Fruit fly (Drosophila melanogaster) whole organism, adult: Measurements from ENCODE around the gene Sgsh.

Experiments
- CG11617 ChIP-seq: fragments of 200-800 bp; sonication (Bioruptor generic); optimal IDR thresholded peaks from 2 replicates; lab custom pipeline; 2017; ENCODE audit warnings: mild to moderate bottlenecking, missing biosample characterization, missing genetic modification reagents, missing genetic modification characterization
- CG12768 ChIP-seq: fragments of 200-800 bp; sonication (Bioruptor generic); optimal IDR thresholded peaks from 2 replicates; lab custom pipeline; 2017; ENCODE audit warnings: missing biosample characterization, missing genetic modification characterization, mild to moderate bottlenecking, moderate library complexity, missing genetic modification reagents
- CG14711 ChIP-seq: fragments of 200-800 bp; sonication (Bioruptor generic); optimal IDR thresholded peaks from 2 replicates; lab custom pipeline; 2018; ENCODE audit warnings: missing biosample characterization, mild to moderate bottlenecking, missing genetic modification characterization, moderate library complexity
- CG1620 ChIP-seq: fragments of 200-800 bp; sonication (Bioruptor generic); optimal IDR thresholded peaks from 2 replicates; lab custom pipeline; 2016; ENCODE audit warnings: missing biosample characterization, missing genetic modification characterization
- CG33017 ChIP-seq: fragments of 200-800 bp; sonication (Bioruptor generic); optimal IDR thresholded peaks from 2 replicates; lab custom pipeline; 2018; ENCODE audit warnings: missing biosample characterization, mild to moderate bottlenecking, missing genetic modification characterization, moderate library complexity
- Crg-1 ChIP-seq: fragments of 200-800 bp; sonication (Bioruptor generic); optimal IDR thresholded peaks from 2 replicates; lab custom pipeline; 2016; ENCODE audit warnings: missing biosample characterization, missing genetic modification characterization
- Hr96 ChIP-seq: fragments of 200-800 bp; sonication (Bioruptor generic); optimal IDR thresholded peaks from 2 replicates; lab custom pipeline; 2016; ENCODE audit warnings: missing biosample characterization, missing genetic modification characterization
- cic ChIP-seq: fragments of 200-800 bp; sonication (Bioruptor generic); optimal IDR thresholded peaks from 2 replicates; lab custom pipeline; 2017; ENCODE audit warnings: missing biosample characterization, mild to moderate bottlenecking, missing genetic modification characterization, moderate library complexity
- cnc ChIP-seq, 2 experiments: fragments of >200 bp; optimal IDR thresholded peaks; 2 replicates each; lab custom pipeline; 2017
- kay ChIP-seq: fragments of 200-800 bp; sonication (Bioruptor generic); peaks from one replicate; lab custom pipeline; 2016; ENCODE audit warnings: missing biosample characterization, missing genetic modification characterization, borderline replicate concordance
- ovo ChIP-seq: fragments of 200-800 bp; sonication (Bioruptor generic); optimal IDR thresholded peaks from 2 replicates; lab custom pipeline; 2016; ENCODE audit warnings: missing biosample characterization, missing genetic modification characterization
- toe ChIP-seq: fragments of 200-800 bp; sonication (Bioruptor generic); optimal IDR thresholded peaks from 2 replicates; lab custom pipeline; 2016; ENCODE audit warnings: missing biosample characterization, missing genetic modification characterization

- TF ChIP-seq kay (GFP tag; lab: Kevin White, UChicago) (no peak), CG11617 (GFP tag; lab: Kevin White, UChicago) (no peak), ovo (GFP tag; lab: Kevin White, UChicago) (no peak), cic (GFP tag; lab: Kevin White, UChicago) (no peak), toe (GFP tag; lab: Kevin White, UChicago) (no peak), CG1620 (GFP tag; lab: Kevin White, UChicago) (no peak), CG12768 (GFP tag; lab: Kevin White, UChicago) (no peak), cnc (optimal IDR thresholded peaks at IDR 0.05; lab: Kevin White, UChicago) (no peak), Crg-1 (GFP tag; lab: Kevin White, UChicago) (no peak), CG33017 (tag; lab: Kevin White, UChicago) (peak; percentile 52), Hr96 (GFP tag; lab: Kevin White, UChicago) (no peak), CG14711 (tag; lab: Kevin White, UChicago) (no peak)
Measured at dm6 chr3R:18902858-18903257, 9.9 kb downstream of the Sgsh start, which contains the start of gene CG34284.
